Worm (Caenorhabditis elegans) whole organism, L1 larva: ENCODE results near the gene lev-1.

ENCODE experiments used
- aha-1 ChIP-seq: fragments of 150-350 bp; optimal IDR thresholded peaks from 2 replicates; lab custom pipeline; 2014; ENCODE audit warnings: missing biosample characterization, missing genetic modification characterization
- blmp-1 ChIP-seq: fragments of 150-350 bp; optimal IDR thresholded peaks from 2 replicates; lab custom pipeline; 2014; ENCODE audit warnings: missing biosample characterization, missing genetic modification characterization
- fos-1 ChIP-seq: fragments of 150-350 bp; optimal IDR thresholded peaks from 2 replicates; lab custom pipeline; 2014; ENCODE audit warnings: missing biosample characterization, missing genetic modification characterization
- unc-130 ChIP-seq: fragments of 150-350 bp; optimal IDR thresholded peaks from 2 replicates; lab custom pipeline; 2017; ENCODE audit warnings: missing biosample characterization, missing genetic modification characterization, inconsistent platforms

- TF ChIP-seq unc-130 (tag; lab: Kevin White, UChicago) (no peak), blmp-1 (tag; lab: Kevin White, UChicago) (no peak), fos-1 (tag; lab: Kevin White, UChicago) (no peak), aha-1 (tag; lab: Kevin White, UChicago) (no peak)
Measured at ce11 chrIV:13220594-13220993, 41.4 kb upstream of the lev-1 start.
